Fruit fly (Drosophila melanogaster) whole organism, adult: ENCODE data around the gene Nup58.

Source experiments
- CG5204 ChIP-seq: fragments of 200-800 bp; sonication (Bioruptor generic); optimal IDR thresholded peaks from 2 replicates; lab custom pipeline; 2016; ENCODE audit warnings: missing biosample characterization, missing genetic modification characterization
- CG7045 ChIP-seq: fragments of 200-800 bp; sonication (Bioruptor generic); optimal IDR thresholded peaks from 2 replicates; lab custom pipeline; 2017; ENCODE audit warnings: missing biosample characterization, mild to moderate bottlenecking, missing genetic modification characterization
- CG7101 ChIP-seq: fragments of 200-800 bp; sonication (Bioruptor generic); optimal IDR thresholded peaks from 2 replicates; lab custom pipeline; 2018; ENCODE audit warnings: missing biosample characterization, mild to moderate bottlenecking, missing genetic modification characterization, moderate library complexity
- ovo ChIP-seq: fragments of 200-800 bp; sonication (Bioruptor generic); optimal IDR thresholded peaks from 2 replicates; lab custom pipeline; 2016; ENCODE audit warnings: missing biosample characterization, missing genetic modification characterization

dm6 chr3R:19644094-19644900, 529 bp upstream of the Nup58 start, which contains the start of gene Vha13:
- TF ChIP-seq CG7101 (tag; lab: Kevin White, UChicago) (peak; percentile 22), CG5204 (GFP tag; lab: Kevin White, UChicago) (peak; percentile 27), CG7045 (no peak), ovo (GFP tag; lab: Kevin White, UChicago) (peak; percentile 82)
